Worm (Caenorhabditis elegans): ENCODE data around the gene srh-140.
A peak's percentile ranks its signal among the peaks of the same experiment; 100 is the strongest.

srh-140 gene

ce11 chrV:15702263-15702662 lies 19.7 kb upstream of the srh-140 start, which contains the start of gene nhr-53:
Gene nhr-53, minus strand, starts transcription at chrV:15702363.
- TF ChIP-seq F22D6.2 (tag; optimal IDR thresholded peaks at IDR 0.05) (no peak), zfh-2 (GFP tag; conservative IDR thresholded peaks at IDR 0.05) (no peak), chd-7 (tag; optimal IDR thresholded peaks at IDR 0.05) (no peak), Y67H2A.10 (GFP tag; conservative IDR thresholded peaks at IDR 0.05) (no peak), nfya-2 (GFP tag; IDR thresholded peaks at IDR 0.05) (no peak), ceh-40 (GFP tag; IDR thresholded peaks at IDR 0.05) (no peak), lsy-27 (tag; optimal IDR thresholded peaks at IDR 0.05; ENCODE audit: borderline replicate concordance, insufficient read depth) (no peak)

- TF ChIP-seq ztf-18 (tag; optimal IDR thresholded peaks at IDR 0.05) (no peak), ama-1 (optimal IDR thresholded peaks at IDR 0.05) (no peak), ama-1 (GFP tag; optimal IDR thresholded peaks at IDR 0.05) (no peak)
Observed at ce11 chrV:15704745-15705144, 17.2 kb upstream of the srh-140 start, which contains the start of gene twk-34. Gene twk-34, plus strand, starts transcription at chrV:15704960.

ce11 chrV:15707982-15708381 lies 14.0 kb upstream of the srh-140 start:
- TF ChIP-seq nhr-27 (tag; optimal IDR thresholded peaks at IDR 0.05) (no peak), somi-1 (GFP tag; optimal IDR thresholded peaks at IDR 0.05) (peak; percentile 27), Y67H2A.10 (GFP tag; conservative IDR thresholded peaks at IDR 0.05) (no peak)

ce11 chrV:15710401-15710800 lies 11.6 kb upstream of the srh-140 start, which contains the start of gene Y6E2A.1:
Gene Y6E2A.1, minus strand, starts transcription at chrV:15710501.
- TF ChIP-seq ama-1 (optimal IDR thresholded peaks at IDR 0.05): no peak
- no peak for TF ChIP-seq ama-1 (GFP tag; optimal IDR thresholded peaks at IDR 0.05)

- TF ChIP-seq dpff-1 (tag; optimal IDR thresholded peaks at IDR 0.05) (no peak), dox-1 (GFP tag; IDR thresholded peaks at IDR 0.05) (no peak), ceh-40 (GFP tag; IDR thresholded peaks at IDR 0.05) (no peak), snpc-1.1 (tag; optimal IDR thresholded peaks at IDR 0.05; ENCODE audit: insufficient read depth) (no peak), repo-1 (tag; optimal IDR thresholded peaks at IDR 0.05) (no peak), snpc-3.4 (tag; optimal IDR thresholded peaks at IDR 0.05) (no peak), D2030.7 (GFP tag; IDR thresholded peaks at IDR 0.05) (no peak), mxl-1 (tag; optimal IDR thresholded peaks at IDR 0.05) (no peak), mes-4 (tag; optimal IDR thresholded peaks at IDR 0.05) (no peak), sea-2 (GFP tag; IDR thresholded peaks at IDR 0.05) (no peak), B0336.3 (GFP tag; IDR thresholded peaks at IDR 0.05) (no peak), madf-8 (GFP tag; conservative IDR thresholded peaks at IDR 0.05) (no peak)
Observed at ce11 chrV:15711898-15712297, 10.1 kb upstream of the srh-140 start, which contains the start of gene str-101. Gene str-101, minus strand, starts transcription at chrV:15711998.

ce11 chrV:15712385-15712784 lies 9.6 kb upstream of the srh-140 start:
- no peak for TF ChIP-seq hlh-26 (GFP tag; conservative IDR thresholded peaks at IDR 0.05)
- TF ChIP-seq efl-1 (GFP tag; optimal IDR thresholded peaks at IDR 0.05): no peak
- no peak for TF ChIP-seq C06A6.2 (GFP tag; conservative IDR thresholded peaks at IDR 0.05)
- no peak for TF ChIP-seq B0261.1 (tag; optimal IDR thresholded peaks at IDR 0.05)
- TF ChIP-seq ceh-91 (GFP tag; IDR thresholded peaks at IDR 0.05): no peak
- no peak for TF ChIP-seq aptf-3 (GFP tag; IDR thresholded peaks at IDR 0.05)
- TF ChIP-seq him-1 (tag; optimal IDR thresholded peaks at IDR 0.05): no peak
- TF ChIP-seq pha-4 (tag; optimal IDR thresholded peaks at IDR 0.05): no peak
- no peak for TF ChIP-seq nfyb-1 (GFP tag; IDR thresholded peaks at IDR 0.05)
- no peak for TF ChIP-seq nhr-27 (tag; optimal IDR thresholded peaks at IDR 0.05)
- TF ChIP-seq lin-35 (GFP tag; optimal IDR thresholded peaks at IDR 0.05): no peak
- no peak for TF ChIP-seq F52B5.7 (tag; optimal IDR thresholded peaks at IDR 0.05)
